Fruit fly (Drosophila melanogaster): ENCODE data around the gene Task6.

The Task6 gene

dm6 chr3R:13660924-13661659 lies 13.2 kb downstream of the Task6 start, which contains the start of gene B52 (continued):
- no peak for TF ChIP-seq tx (GFP tag; optimal IDR thresholded peaks at IDR 0.05)
- TF ChIP-seq CHES-1-like (GFP tag; optimal IDR thresholded peaks at IDR 0.05) = peak; percentile 49
- no peak for TF ChIP-seq exex (tag; optimal IDR thresholded peaks at IDR 0.05)
- peak; percentile 56; the same call in 1 of the 2 replicates for TF ChIP-seq wdn (GFP tag; IDR thresholded peaks at IDR 0.05)
- peak; percentile 73 for TF ChIP-seq CG12769 (tag; optimal IDR thresholded peaks at IDR 0.05)
- TF ChIP-seq pita (GFP tag; optimal IDR thresholded peaks at IDR 0.05) = no peak
- peak; percentile 41 for TF ChIP-seq gem (tag; optimal IDR thresholded peaks at IDR 0.05)
- peak; percentile 77 for TF ChIP-seq Hmr (GFP tag; optimal IDR thresholded peaks at IDR 0.05)
- peak; percentile 67 for TF ChIP-seq odd (GFP tag; optimal IDR thresholded peaks at IDR 0.05)
- TF ChIP-seq Aef1 (GFP tag; IDR thresholded peaks at IDR 0.05) = peak; percentile 55; the same call in 1 of the 3 replicates
- no peak for TF ChIP-seq Doc3 (GFP tag; IDR thresholded peaks at IDR 0.05; ENCODE audit: partially characterized antibody)
- TF ChIP-seq chinmo (GFP tag; IDR thresholded peaks at IDR 0.05; ENCODE audit: partially characterized antibody) = 0 out of 4 replicates have a peak, but pooled peaks have one; percentile 25
- TF ChIP-seq CG12299 (tag; optimal IDR thresholded peaks at IDR 0.05) = peak; percentile 52
- peak; percentile 70 for TF ChIP-seq CG15514 (GFP tag; optimal IDR thresholded peaks at IDR 0.05)
- TF ChIP-seq CG17186 (GFP tag; optimal IDR thresholded peaks at IDR 0.05) = peak; percentile 62
- peak; percentile 8 for TF ChIP-seq CG12104 (GFP tag; optimal IDR thresholded peaks at IDR 0.05)
- TF ChIP-seq disco-r (GFP tag; optimal IDR thresholded peaks at IDR 0.05) = peak; percentile 62
- TF ChIP-seq sug (tag; optimal IDR thresholded peaks at IDR 0.05) = no peak
- peak; percentile 34 for TF ChIP-seq fd3F (GFP tag; optimal IDR thresholded peaks at IDR 0.05)
- TF ChIP-seq CG10654 (GFP tag; optimal IDR thresholded peaks at IDR 0.05) = peak; percentile 29
- peak; percentile 98 for TF ChIP-seq CG10431 (GFP tag; optimal IDR thresholded peaks at IDR 0.05)
- peak; percentile 61 for TF ChIP-seq Hand (GFP tag; optimal IDR thresholded peaks at IDR 0.05)
- no peak for TF ChIP-seq h (optimal IDR thresholded peaks at IDR 0.05)
- peak; percentile 95 for TF ChIP-seq pfk (GFP tag; optimal IDR thresholded peaks at IDR 0.05)
- TF ChIP-seq lab (GFP tag; optimal IDR thresholded peaks at IDR 0.05) = peak; percentile 87
- peak; percentile 48; the same call in 1 of the 2 replicates for TF ChIP-seq seq (GFP tag; IDR thresholded peaks at IDR 0.05)
- peak; percentile 1 for TF ChIP-seq NC2α (GFP tag; optimal IDR thresholded peaks at IDR 0.05)
- peak; percentile 11 for TF ChIP-seq salm (tag; optimal IDR thresholded peaks at IDR 0.05)
- no peak for TF ChIP-seq CG14965 (GFP tag; optimal IDR thresholded peaks at IDR 0.05; ENCODE audit: borderline replicate concordance)
- TF ChIP-seq CG10147 (GFP tag; optimal IDR thresholded peaks at IDR 0.05) = peak; percentile 42
- TF ChIP-seq Bgb (GFP tag; IDR thresholded peaks at IDR 0.05; ENCODE audit: partially characterized antibody) = peak; percentile 55; the same call in 1 of the 2 replicates
- peak; percentile 28 for TF ChIP-seq ac (GFP tag; optimal IDR thresholded peaks at IDR 0.05)
- peak; percentile 29 for TF ChIP-seq jumu (GFP tag; optimal IDR thresholded peaks at IDR 0.05)
- no peak for TF ChIP-seq CG11560 (tag; IDR thresholded peaks at IDR 0.05)
- no peak for TF ChIP-seq z (GFP tag; IDR thresholded peaks at IDR 0.05)
- peak; percentile 62 for TF ChIP-seq CG6254 (GFP tag; optimal IDR thresholded peaks at IDR 0.05)
- peak; percentile 28; the same call in 2 of the 3 replicates for TF ChIP-seq B-H1 (GFP tag; IDR thresholded peaks at IDR 0.05)
- peak; percentile 41; the same call in 1 of the 2 replicates for TF ChIP-seq CG42726 (GFP tag; IDR thresholded peaks at IDR 0.05; ENCODE audit: partially characterized antibody)
- peak; percentile 50 for TF ChIP-seq CoRest (tag; optimal IDR thresholded peaks at IDR 0.05)
- TF ChIP-seq repo (GFP tag; optimal IDR thresholded peaks at IDR 0.05) = peak; percentile 1
- 0 out of 2 replicates have a peak, but pooled peaks have one; percentile 41 for TF ChIP-seq CG8765 (GFP tag; IDR thresholded peaks at IDR 0.05)
- 0 out of 3 replicates have a peak, but pooled peaks have one; percentile 49 for TF ChIP-seq C15 (GFP tag; IDR thresholded peaks at IDR 0.05)
- 0 out of 3 replicates have a peak, but pooled peaks have one; percentile 33 for TF ChIP-seq vnd (GFP tag; IDR thresholded peaks at IDR 0.05; ENCODE audit: partially characterized antibody)
- no peak for TF ChIP-seq CTCF (GFP tag; optimal IDR thresholded peaks at IDR 0.05)
- no peak for TF ChIP-seq bowl (GFP tag; IDR thresholded peaks at IDR 0.05)
- TF ChIP-seq CG10462 (GFP tag; optimal IDR thresholded peaks at IDR 0.05) = no peak
- TF ChIP-seq ssp (GFP tag; IDR thresholded peaks at IDR 0.05) = peak; percentile 76
- TF ChIP-seq trem (tag; optimal IDR thresholded peaks at IDR 0.05) = peak; percentile 54
- TF ChIP-seq NK7.1 (GFP tag; optimal IDR thresholded peaks at IDR 0.05) = no peak
